Worm (Caenorhabditis elegans): ENCODE measurements around the gene F42A6.1.
"Not testable (repeated sequence)": the region's sequence is repeated elsewhere in the genome, so short reads cannot be mapped to it uniquely, and the experiment has no call there.

Gene F42A6.1

DNA sequence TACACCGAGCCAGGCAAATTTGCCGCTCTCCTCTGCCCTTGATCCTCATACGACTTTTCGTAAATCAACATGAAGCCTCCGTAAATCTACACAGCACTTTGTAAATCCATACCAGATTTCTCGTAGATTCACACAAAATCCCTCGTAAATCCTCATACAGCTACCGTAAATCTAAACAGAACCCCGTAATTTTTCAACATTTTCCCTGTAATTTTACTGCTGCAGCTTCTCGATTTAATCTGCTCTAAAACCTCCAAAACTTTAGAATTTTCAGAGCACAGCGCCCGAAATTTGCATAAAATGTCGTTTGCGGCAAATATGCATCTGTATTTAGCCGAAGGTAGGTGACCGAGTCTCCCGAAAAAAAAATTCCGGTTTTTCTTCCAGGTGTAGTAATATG lies at the start of gene F42A6.1:
TSS of gene F42A6.1 (plus strand) at position 301 of the 400 bp plus-strand sequence.
- TF ChIP-seq W03F9.2 (tag; optimal IDR thresholded peaks at IDR 0.05): no peak
- no peak for TF ChIP-seq dao-5 (tag; optimal IDR thresholded peaks at IDR 0.05)
- no peak for TF ChIP-seq him-1 (tag; optimal IDR thresholded peaks at IDR 0.05)

DNA sequence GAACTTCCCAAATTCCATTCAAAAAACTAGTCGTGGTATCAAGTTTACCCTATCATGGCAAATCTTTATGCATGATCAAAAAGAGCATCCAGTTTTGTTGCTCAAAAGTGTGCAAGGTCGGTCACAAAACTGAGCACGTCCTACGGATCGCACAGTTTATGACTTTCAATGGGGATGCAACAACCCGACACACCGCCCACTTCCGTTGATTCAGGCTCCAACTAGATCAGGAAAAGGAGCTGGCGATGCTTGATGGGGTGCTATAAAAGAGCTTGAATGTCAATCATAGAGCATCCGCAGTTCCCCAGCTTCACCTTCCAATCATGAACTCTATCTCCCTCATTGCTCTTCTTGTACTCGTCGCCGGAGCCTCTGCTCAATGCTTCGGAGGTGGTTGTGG lies 49.3 kb upstream of the F42A6.1 start, which contains the start of gene W08E12.2:
TSS of gene W08E12.2 (plus strand) at position 301 of the 400 bp plus-strand sequence.
- TF ChIP-seq him-1 (tag; optimal IDR thresholded peaks at IDR 0.05) (no peak), W03F9.2 (tag; optimal IDR thresholded peaks at IDR 0.05) (no peak), dao-5 (tag; optimal IDR thresholded peaks at IDR 0.05) (no peak)

DNA sequence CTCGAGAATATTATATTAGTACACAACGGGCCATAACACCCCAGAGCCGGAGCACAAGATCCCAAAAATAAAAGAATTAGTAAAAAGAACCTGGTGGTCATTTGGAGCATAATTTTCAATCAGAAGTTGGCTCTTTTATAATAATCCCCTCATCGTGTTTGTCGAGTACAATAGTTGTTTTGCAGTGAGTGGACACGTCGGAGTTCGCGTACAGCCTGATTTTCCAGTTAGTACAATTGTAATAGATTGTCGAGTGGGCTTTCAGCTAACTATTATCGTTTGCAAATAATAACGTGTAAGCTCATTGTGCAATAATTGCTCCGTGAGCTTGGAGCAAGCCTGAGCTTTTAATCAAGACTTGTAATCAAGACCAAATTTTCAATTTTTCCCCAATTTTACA lies 47.4 kb upstream of the F42A6.1 start, which contains the start of gene W08E12.9:
TSS of gene W08E12.9 (minus strand) at position 101 of the 400 bp plus-strand sequence.
- no peak for TF ChIP-seq him-1 (tag; optimal IDR thresholded peaks at IDR 0.05)

DNA sequence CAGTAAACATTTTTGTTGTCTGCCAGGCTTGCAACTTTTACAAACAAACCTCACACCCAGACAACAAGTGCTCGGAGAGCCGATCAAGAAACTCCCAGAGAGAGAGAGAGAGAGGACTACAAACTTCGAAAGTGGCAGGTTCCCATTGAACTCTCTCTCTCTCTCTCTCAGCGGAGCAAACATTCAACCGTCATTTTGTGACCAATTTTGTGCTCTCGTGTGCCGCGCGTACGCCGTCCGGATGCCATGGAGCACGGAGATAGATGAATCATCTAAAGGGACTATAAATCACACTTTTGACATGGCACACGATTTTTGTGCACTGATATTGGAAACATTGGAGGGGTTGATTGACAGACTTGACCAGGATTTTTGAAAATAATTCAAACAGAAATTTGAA lies 46.0 kb upstream of the F42A6.1 start:
- TF ChIP-seq dao-5 (tag; optimal IDR thresholded peaks at IDR 0.05) (no peak), W03F9.2 (tag; optimal IDR thresholded peaks at IDR 0.05) (no peak), him-1 (tag; optimal IDR thresholded peaks at IDR 0.05) (no peak)

ce11 chrIV:3310662-3311219 lies 44.1 kb upstream of the F42A6.1 start:
- no peak for TF ChIP-seq dao-5 (tag; optimal IDR thresholded peaks at IDR 0.05)
- no peak for TF ChIP-seq W03F9.2 (tag; optimal IDR thresholded peaks at IDR 0.05)
- TF ChIP-seq him-1 (tag; optimal IDR thresholded peaks at IDR 0.05): no peak

ce11 chrIV:3311243-3311642 lies 43.6 kb upstream of the F42A6.1 start, which contains the start of gene zip-11:
TSS of gene zip-11 (plus strand) at chrIV:3311276.
- no peak for TF ChIP-seq dao-5 (tag; optimal IDR thresholded peaks at IDR 0.05)
- TF ChIP-seq W03F9.2 (tag; optimal IDR thresholded peaks at IDR 0.05): no peak
- TF ChIP-seq him-1 (tag; optimal IDR thresholded peaks at IDR 0.05): no peak

DNA sequence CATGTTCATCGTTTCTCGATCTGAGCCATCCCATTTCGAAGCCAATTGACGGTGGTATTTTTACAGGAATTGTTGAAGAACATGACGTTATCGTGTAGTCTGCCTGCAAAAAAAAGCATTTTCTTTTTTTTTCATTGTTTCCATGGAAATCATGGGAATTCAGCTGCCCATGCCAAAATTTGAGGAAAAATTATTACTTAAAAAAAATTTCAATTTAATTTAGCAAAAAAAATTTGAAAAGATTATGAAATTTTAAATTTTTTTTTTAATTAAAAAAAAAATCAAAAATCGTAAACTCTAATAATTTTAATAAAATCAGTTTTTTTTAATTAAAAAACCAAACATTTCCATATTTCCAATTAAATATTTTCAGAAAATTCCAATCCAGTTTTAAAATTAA lies 23.1 kb upstream of the F42A6.1 start, which contains the start of gene F42A6.5:
TSS of gene F42A6.5 (minus strand) at position 101 of the 400 bp plus-strand sequence.
- not testable (repeated sequence) for TF ChIP-seq W03F9.2, him-1, dao-5 (tag; optimal IDR thresholded peaks at IDR 0.05)

ce11 chrIV:3336585-3336984 lies 18.3 kb upstream of the F42A6.1 start, which contains the start of gene F42A6.6:
TSS of gene F42A6.6 (minus strand) at chrIV:3336873.
- peak; percentile 20 for TF ChIP-seq W03F9.2 (tag; optimal IDR thresholded peaks at IDR 0.05)
- TF ChIP-seq him-1 (tag; optimal IDR thresholded peaks at IDR 0.05): no peak
- TF ChIP-seq dao-5 (tag; optimal IDR thresholded peaks at IDR 0.05): no peak

DNA sequence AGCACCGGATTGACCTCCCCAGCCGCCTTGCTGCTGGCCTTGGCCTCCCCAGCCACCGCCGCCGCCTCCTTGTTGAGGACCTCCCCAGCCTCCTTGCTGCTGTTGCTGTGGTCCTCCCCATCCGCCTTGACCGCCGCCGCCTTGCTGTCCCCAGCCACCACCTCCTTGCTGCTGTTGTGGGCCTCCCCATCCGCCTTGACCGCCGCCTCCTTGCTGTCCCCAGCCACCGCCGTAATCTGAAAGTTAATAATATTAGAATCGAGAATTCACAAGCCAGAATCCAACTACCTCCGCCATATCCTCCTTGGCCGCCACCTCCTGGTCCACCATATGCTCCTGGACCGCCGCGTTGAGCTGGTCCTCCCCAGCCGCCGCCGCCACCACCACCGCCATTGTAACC lies 17.6 kb upstream of the F42A6.1 start:
- TF ChIP-seq dao-5 (tag; optimal IDR thresholded peaks at IDR 0.05): no peak
- TF ChIP-seq him-1 (tag; optimal IDR thresholded peaks at IDR 0.05): no peak
- TF ChIP-seq W03F9.2 (tag; optimal IDR thresholded peaks at IDR 0.05): no peak

DNA sequence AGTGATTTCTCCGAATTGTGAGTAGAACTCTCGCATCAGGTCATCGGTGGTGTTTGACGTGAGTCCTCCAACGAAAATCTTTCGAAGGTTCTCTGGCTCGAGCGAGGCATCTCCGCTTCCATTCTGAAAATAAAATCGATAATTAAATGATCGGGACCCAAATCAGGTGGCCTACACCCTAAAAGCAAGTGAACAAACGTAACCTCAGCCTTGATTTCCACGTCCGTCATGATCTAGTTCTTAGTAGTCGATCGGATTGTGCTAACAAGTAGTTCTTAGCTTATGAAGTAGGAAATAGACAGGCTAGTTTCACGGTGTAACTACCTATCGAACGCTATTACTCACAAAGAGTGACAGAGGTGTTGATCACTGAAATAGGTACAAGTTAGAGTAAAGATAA lies 16.7 kb upstream of the F42A6.1 start:
- no peak for TF ChIP-seq W03F9.2 (tag; optimal IDR thresholded peaks at IDR 0.05)
- no peak for TF ChIP-seq dao-5 (tag; optimal IDR thresholded peaks at IDR 0.05)
- no peak for TF ChIP-seq him-1 (tag; optimal IDR thresholded peaks at IDR 0.05)

DNA sequence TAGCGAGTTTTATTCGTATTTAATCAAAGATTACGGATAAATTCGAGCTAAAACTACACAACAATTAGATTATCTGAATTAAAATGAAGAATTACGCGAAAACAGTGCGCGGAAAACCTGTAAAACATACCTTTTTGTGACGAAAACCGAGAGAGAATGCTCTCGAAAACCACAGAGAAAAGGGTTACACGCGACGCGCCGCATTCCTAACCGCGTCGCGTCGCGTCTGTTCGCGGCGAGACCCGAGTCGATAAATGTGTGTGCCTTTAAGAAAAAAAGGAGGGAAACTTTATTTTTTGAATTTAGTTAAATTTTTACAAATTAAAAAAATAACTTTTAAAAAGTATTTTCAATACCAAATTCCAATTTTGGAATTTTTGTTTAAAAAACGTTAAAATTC lies 16.2 kb upstream of the F42A6.1 start, which contains the start of gene hrpa-1:
TSS of gene hrpa-1 (minus strand) at position 192 of the 400 bp plus-strand sequence.
- TF ChIP-seq W03F9.2 (tag; optimal IDR thresholded peaks at IDR 0.05) (peak; percentile 78), dao-5 (tag; optimal IDR thresholded peaks at IDR 0.05) (no peak), him-1 (tag; optimal IDR thresholded peaks at IDR 0.05) (peak; percentile 47)

DNA sequence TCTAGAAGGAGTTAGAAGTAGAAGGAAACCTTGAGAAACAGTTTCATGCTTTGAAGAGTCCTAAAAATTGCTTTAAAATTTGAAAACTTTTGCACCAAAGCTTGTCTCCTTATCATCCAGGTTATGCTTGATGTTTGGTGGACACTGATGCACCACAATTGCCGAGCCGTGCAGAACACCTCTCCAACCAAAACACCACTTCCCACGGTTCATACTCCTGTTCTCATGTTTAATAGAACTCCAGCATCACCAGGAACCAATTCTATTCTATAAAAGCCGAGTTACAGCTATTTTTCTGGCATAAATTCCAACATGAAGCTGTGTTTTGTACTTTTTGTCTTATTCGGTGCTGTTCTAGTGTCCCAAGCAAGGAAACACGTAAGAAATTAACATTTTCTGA lies 13.7 kb upstream of the F42A6.1 start, which contains the start of gene F42A6.2:
TSS of gene F42A6.2 (plus strand) at position 301 of the 400 bp plus-strand sequence.
- no peak for TF ChIP-seq dao-5 (tag; optimal IDR thresholded peaks at IDR 0.05)
- TF ChIP-seq him-1 (tag; optimal IDR thresholded peaks at IDR 0.05): no peak
- no peak for TF ChIP-seq W03F9.2 (tag; optimal IDR thresholded peaks at IDR 0.05)

DNA sequence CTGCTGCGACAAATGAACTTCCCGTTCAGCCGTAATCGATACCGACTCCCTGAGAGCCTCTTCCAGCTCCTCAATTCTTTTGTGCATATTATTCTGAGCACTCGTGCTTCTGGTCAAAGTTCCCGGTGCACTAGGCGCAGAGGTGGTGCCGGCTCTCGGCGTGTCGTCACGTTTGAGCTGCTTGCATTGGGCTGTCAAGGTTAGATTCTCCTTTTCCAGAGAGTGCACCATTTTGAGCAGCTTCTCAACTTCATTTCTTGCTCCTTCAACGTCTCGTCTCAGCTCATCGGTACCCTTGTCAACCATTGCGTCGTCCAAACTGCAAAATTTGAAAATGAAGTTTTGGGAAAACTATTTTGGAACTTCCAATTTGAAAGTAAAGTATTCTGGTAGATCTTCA lies 9.4 kb upstream of the F42A6.1 start:
- no peak for TF ChIP-seq dao-5 (tag; optimal IDR thresholded peaks at IDR 0.05)
- no peak for TF ChIP-seq W03F9.2 (tag; optimal IDR thresholded peaks at IDR 0.05)
- no peak for TF ChIP-seq him-1 (tag; optimal IDR thresholded peaks at IDR 0.05)

DNA sequence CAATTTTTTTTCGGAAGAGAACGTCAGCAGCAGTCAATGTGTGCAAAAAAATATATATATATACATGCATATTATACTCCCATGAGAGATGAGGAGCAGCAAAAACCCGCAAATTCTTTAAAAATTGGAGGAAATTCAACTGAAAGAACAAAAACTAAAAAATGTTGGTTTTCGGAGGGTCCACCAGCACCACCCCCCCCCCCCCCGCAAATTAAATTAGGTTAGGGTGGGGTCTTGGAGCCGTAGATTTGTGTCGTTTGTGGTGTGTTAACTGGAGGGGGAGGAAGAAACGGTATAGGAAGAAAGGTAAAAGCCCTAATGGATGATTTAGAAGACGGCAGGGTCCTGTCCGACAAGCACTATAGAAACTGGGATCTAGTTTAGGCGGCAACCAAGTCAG lies 6.5 kb upstream of the F42A6.1 start:
- TF ChIP-seq dao-5 (tag; optimal IDR thresholded peaks at IDR 0.05): no peak
- TF ChIP-seq W03F9.2 (tag; optimal IDR thresholded peaks at IDR 0.05): no peak
- TF ChIP-seq him-1 (tag; optimal IDR thresholded peaks at IDR 0.05): no peak

All from whole organism, L4/young adult.